Worm (Caenorhabditis elegans) whole organism, L2 larva: ENCODE data around the gene ins-8.

Experiments
- F13H6.1 ChIP-seq: sonication (generic microtip); optimal IDR thresholded peaks from 2 replicates; lab custom pipeline; 2016; ENCODE audit warnings: missing genetic modification characterization, missing compliant biosample characterization
- fos-1 ChIP-seq: fragments of 150-350 bp; optimal IDR thresholded peaks from 2 replicates; lab custom pipeline; 2014; ENCODE audit warnings: missing biosample characterization, missing genetic modification characterization
- mab-5 ChIP-seq: fragments of 150-350 bp; optimal IDR thresholded peaks from 2 replicates; lab custom pipeline; 2014; ENCODE audit warnings: missing biosample characterization, missing genetic modification characterization
- nhr-6 ChIP-seq: fragments of 150-350 bp; optimal IDR thresholded peaks from 2 replicates; lab custom pipeline; 2014; ENCODE audit warnings: missing biosample characterization, missing genetic modification characterization
- nhr-77 ChIP-seq: fragments of 150-350 bp; optimal IDR thresholded peaks from 2 replicates; lab custom pipeline; 2014; ENCODE audit warnings: missing biosample characterization, missing genetic modification characterization
- unc-62 ChIP-seq: fragments of 150-350 bp; optimal IDR thresholded peaks from 2 replicates; lab custom pipeline; 2014; ENCODE audit warnings: missing biosample characterization, missing genetic modification reagents, missing genetic modification characterization

DNA sequence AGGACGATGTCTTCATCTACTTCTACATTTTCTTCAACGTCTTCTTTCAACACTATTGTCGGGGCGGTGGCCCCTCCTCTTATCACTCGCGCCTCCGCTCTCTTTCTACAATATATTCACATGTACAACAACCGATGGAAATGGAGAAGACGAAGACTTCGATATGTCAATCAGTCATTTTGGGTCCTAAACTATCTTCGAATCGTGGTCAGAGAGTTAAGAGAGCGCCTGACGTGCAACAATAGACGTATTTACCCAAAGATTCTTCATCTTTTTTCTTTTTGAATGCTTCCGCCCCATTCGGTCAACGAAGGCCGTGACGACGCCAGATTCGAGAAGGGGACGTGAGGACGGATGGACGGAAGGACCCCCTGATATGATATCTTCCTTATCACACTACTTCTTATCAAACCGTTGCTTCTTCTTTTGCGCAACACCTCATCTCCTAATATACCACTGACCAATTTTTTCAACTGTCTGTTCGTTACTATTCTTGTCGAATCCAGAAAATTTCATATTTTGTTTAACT lies 47.7 kb downstream of the ins-8 start:
- TF ChIP-seq unc-62 (GFP tag; lab: Kevin White, UChicago) (no peak), nhr-77 (no peak), nhr-6 (no peak), fos-1 (tag; lab: Kevin White, UChicago) (no peak), F13H6.1 (tag; lab: Kevin White, UChicago) (no peak), mab-5 (tag; lab: Kevin White, UChicago) (no peak)
